Worm (Caenorhabditis elegans) whole organism, midembryonic: Measurements from ENCODE around the gene C17B7.15.

Experiments used
- T22C8.4 ChIP-seq: fragments of 200-800 bp; sonication (Bioruptor generic); IDR thresholded peaks from 2 replicates; pipeline ENCODE4 v1.3.6; 2022; ENCODE audit warnings: missing genetic modification characterization, missing compliant biosample characterization
- cog-1 ChIP-seq: sonication (generic microtip); optimal IDR thresholded peaks from 2 replicates; lab custom pipeline; 2016; ENCODE audit warnings: missing genetic modification characterization, missing compliant biosample characterization
- flt-1 ChIP-seq: fragments of 200-800 bp; sonication (Bioruptor generic); IDR thresholded peaks from 2 replicates; pipeline ENCODE4 v1.3.6; 2022; ENCODE audit warnings: missing genetic modification characterization, missing compliant biosample characterization
- klf-2 ChIP-seq: fragments of 200-800 bp; sonication (Bioruptor generic); conservative IDR thresholded peaks from 2 replicates; pipeline ENCODE4 v1.3.6; 2022; ENCODE audit warnings: missing genetic modification reagents, missing genetic modification characterization, missing compliant biosample characterization
- med-1 ChIP-seq: sonication (generic microtip); optimal IDR thresholded peaks from 2 replicates; lab custom pipeline; 2017; ENCODE audit warnings: missing genetic modification characterization, mild to moderate bottlenecking, missing compliant biosample characterization, antibody characterized with exemption, missing genetic modification reagents; ENCODE audit not compliant: insufficient read depth
- ref-1 ChIP-seq: fragments of 200-800 bp; sonication (Bioruptor generic); conservative IDR thresholded peaks from 2 replicates; pipeline ENCODE4 v1.3.6; 2022; ENCODE audit warnings: missing genetic modification reagents, missing genetic modification characterization, missing compliant biosample characterization
- tab-1 ChIP-seq: fragments of 200-800 bp; sonication (Bioruptor generic); IDR thresholded peaks from 2 replicates; pipeline ENCODE4 v1.3.6; 2022; ENCODE audit warnings: missing genetic modification characterization, missing compliant biosample characterization
- ztf-23 ChIP-seq: fragments of 200-800 bp; sonication (Bioruptor generic); IDR thresholded peaks from 2 replicates; pipeline ENCODE4 v1.3.6; 2022; ENCODE audit warnings: missing genetic modification reagents, missing genetic modification characterization, missing compliant biosample characterization
- ztf-29 ChIP-seq: fragments of 200-800 bp; sonication (Bioruptor generic); IDR thresholded peaks from 2 replicates; pipeline ENCODE4 v1.3.6; 2022; ENCODE audit warnings: missing genetic modification reagents, missing genetic modification characterization, missing compliant biosample characterization

DNA sequence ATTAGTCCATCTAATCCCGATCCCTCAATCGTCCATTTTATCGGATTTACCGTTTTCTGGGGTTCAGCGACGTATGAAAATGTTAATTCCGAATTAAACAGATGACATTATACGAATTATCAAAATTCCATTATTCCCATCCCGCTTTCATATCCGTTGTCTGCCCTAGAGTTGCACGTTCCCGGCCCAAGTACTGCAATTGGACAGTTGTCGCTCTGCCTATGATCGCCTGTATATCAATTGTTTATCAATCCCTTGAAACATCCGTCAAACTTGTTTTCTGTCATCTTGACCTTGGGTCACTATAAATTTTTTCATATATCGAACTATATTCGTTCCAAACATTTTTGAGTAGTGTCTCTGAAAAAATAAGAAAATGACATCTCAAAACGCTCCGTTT, 8.3 kb downstream of the C17B7.15 start, which contains the start of gene C04E12.5:
- TF ChIP-seq tab-1 (GFP tag; lab: Robert Waterston, UW) (no peak), ztf-23 (GFP tag; lab: Robert Waterston, UW) (no peak), flt-1 (GFP tag; lab: Robert Waterston, UW) (no peak), ztf-29 (GFP tag; lab: Robert Waterston, UW) (no peak), ref-1 (no peak), klf-2 (GFP tag; lab: Robert Waterston, UW) (no peak), T22C8.4 (GFP tag; lab: Robert Waterston, UW) (no peak), med-1 (GFP tag; lab: Kevin White, UChicago) (no peak), cog-1 (tag; lab: Kevin White, UChicago) (no peak)
